Fruit fly (Drosophila melanogaster) whole organism, embryonic: Measurements from ENCODE around the gene Tmhs.

Source experiments
- Adf1 ChIP-seq: fragments of 200-800 bp; sonication (Bioruptor generic); IDR thresholded peaks from 2 replicates; pipeline ENCODE4 v1.3.6; 2022; ENCODE audit warnings: missing biosample characterization, missing genetic modification characterization
- Antp ChIP-seq: fragments of 200-800 bp; sonication (Bioruptor generic); optimal IDR thresholded peaks from 3 replicates; lab custom pipeline; 2016; ENCODE audit warnings: missing biosample characterization, missing genetic modification characterization
- Bgb ChIP-seq: fragments of 200-800 bp; sonication (Bioruptor generic); IDR thresholded peaks from 2 replicates; pipeline ENCODE4 v1.3.6; 2022; ENCODE audit warnings: missing biosample characterization, missing genetic modification characterization; ENCODE audit not compliant: partially characterized antibody
- BtbVII ChIP-seq: fragments of 200-800 bp; sonication (Bioruptor generic); optimal IDR thresholded peaks from 3 replicates; lab custom pipeline; 2017; ENCODE audit warnings: missing biosample characterization, mild to moderate bottlenecking, missing genetic modification characterization
- CG10543 ChIP-seq: fragments of 200-800 bp; sonication (Bioruptor generic); optimal IDR thresholded peaks from 3 replicates; lab custom pipeline; 2017; ENCODE audit warnings: missing biosample characterization, mild to moderate bottlenecking, missing genetic modification characterization, moderate library complexity
- CG11695 ChIP-seq: fragments of 200-800 bp; sonication (Bioruptor generic); IDR thresholded peaks from 3 replicates; pipeline ENCODE4 v1.3.6; 2022; ENCODE audit warnings: missing biosample characterization, missing genetic modification characterization
- CG12942 ChIP-seq: fragments of 200-800 bp; sonication (Bioruptor generic); optimal IDR thresholded peaks from 3 replicates; lab custom pipeline; 2016; ENCODE audit warnings: missing biosample characterization, missing genetic modification characterization
- CG13287 ChIP-seq: fragments of 200-800 bp; sonication (Bioruptor generic); IDR thresholded peaks from 2 replicates; pipeline ENCODE4 v1.3.6; 2022; ENCODE audit warnings: missing biosample characterization, missing genetic modification characterization; ENCODE audit not compliant: partially characterized antibody
- CG15514 ChIP-seq: fragments of 200-800 bp; sonication (Bioruptor generic); optimal IDR thresholded peaks from 3 replicates; lab custom pipeline; 2017; ENCODE audit warnings: missing biosample characterization, missing genetic modification characterization, mild to moderate bottlenecking, moderate library complexity, missing genetic modification reagents
- Deaf1 ChIP-seq: fragments of 200-800 bp; optimal IDR thresholded peaks from 3 replicates; lab custom pipeline; 2019; ENCODE audit warnings: missing biosample characterization, mild to moderate bottlenecking, missing genetic modification characterization, moderate library complexity
- Fer1 ChIP-seq: fragments of 200-800 bp; sonication (Bioruptor generic); optimal IDR thresholded peaks from 2 replicates; lab custom pipeline; 2017; ENCODE audit warnings: missing biosample characterization, mild to moderate bottlenecking, missing genetic modification characterization
- H2.0 ChIP-seq: fragments of 200-800 bp; sonication (Bioruptor generic); IDR thresholded peaks from 2 replicates; pipeline ENCODE4 v1.3.6; 2022; ENCODE audit warnings: missing biosample characterization, missing genetic modification characterization
- Hr51 ChIP-seq, 2 experiments: fragments of 200-800 bp; sonication (Bioruptor generic); optimal IDR thresholded peaks; 2 replicates in 1 of 2; 3 replicates in 1 of 2; lab custom pipeline; 2016 to 2018; ENCODE audit warnings: missing biosample characterization in 2 of 2, missing genetic modification characterization in 2 of 2, mild to moderate bottlenecking in 1 of 2, moderate library complexity in 1 of 2
- Myb ChIP-seq: fragments of 200-800 bp; sonication (Bioruptor generic); optimal IDR thresholded peaks from 2 replicates; lab custom pipeline; 2016; ENCODE audit warnings: missing biosample characterization, missing genetic modification characterization
- Ravus ChIP-seq: fragments of 200-800 bp; sonication (Bioruptor generic); IDR thresholded peaks from 2 replicates; pipeline ENCODE4 v1.3.6; 2022; ENCODE audit warnings: missing biosample characterization, missing genetic modification characterization
- Scr ChIP-seq: fragments of 200-800 bp; sonication (Bioruptor generic); IDR thresholded peaks from 2 replicates; pipeline ENCODE4 v1.3.6; 2022; ENCODE audit warnings: missing biosample characterization, missing genetic modification characterization; ENCODE audit not compliant: partially characterized antibody
- Spps ChIP-seq: fragments of 200-800 bp; sonication (Bioruptor generic); optimal IDR thresholded peaks from 2 replicates; lab custom pipeline; 2018; ENCODE audit warnings: missing biosample characterization, mild to moderate bottlenecking, missing genetic modification characterization
- Trl ChIP-seq, 3 experiments: fragments of >200 bp in 2 of 3; fragments of 200-800 bp in 1 of 3; sonication (Bioruptor generic) in 1 of 3; optimal IDR thresholded peaks; 2 replicates in 1 of 3; 3 replicates in 2 of 3; lab custom pipeline; 2016 to 2017; ENCODE audit warnings: missing biosample characterization in 1 of 3, missing genetic modification characterization in 1 of 3
- abd-A ChIP-seq: fragments of 200-800 bp; sonication (Bioruptor generic); optimal IDR thresholded peaks from 3 replicates; lab custom pipeline; 2019; ENCODE audit warnings: missing biosample characterization, mild to moderate bottlenecking, missing genetic modification characterization, moderate library complexity
- chinmo ChIP-seq: fragments of 200-800 bp; sonication (Bioruptor generic); IDR thresholded peaks from 4 replicates; pipeline ENCODE4 v1.3.6; 2022; ENCODE audit warnings: missing biosample characterization, missing genetic modification characterization; ENCODE audit not compliant: partially characterized antibody
- crol ChIP-seq: fragments of 200-800 bp; sonication (Bioruptor generic); IDR thresholded peaks from 2 replicates; pipeline ENCODE4 v1.3.6; 2022; ENCODE audit warnings: missing biosample characterization, missing genetic modification characterization
- crp ChIP-seq, 2 experiments: fragments of 200-800 bp; sonication (Bioruptor generic); optimal IDR thresholded peaks; 2 replicates in 1 of 2; 3 replicates in 1 of 2; lab custom pipeline; 2017; ENCODE audit warnings: missing biosample characterization in 2 of 2, missing genetic modification characterization in 2 of 2, mild to moderate bottlenecking in 1 of 2, moderate library complexity in 1 of 2
- dimm ChIP-seq: fragments of 200-800 bp; sonication (Bioruptor generic); IDR thresholded peaks from 2 replicates; pipeline ENCODE4 v1.3.6; 2022; ENCODE audit warnings: missing biosample characterization, missing genetic modification characterization
- ewg ChIP-seq: fragments of 200-800 bp; sonication (Bioruptor generic); optimal IDR thresholded peaks from 3 replicates; lab custom pipeline; 2017; ENCODE audit warnings: mild to moderate bottlenecking, missing biosample characterization, missing genetic modification reagents, missing genetic modification characterization
- gro ChIP-seq: fragments of 200-800 bp; sonication (Bioruptor generic); optimal IDR thresholded peaks from 2 replicates; lab custom pipeline; 2016; ENCODE audit warnings: missing biosample characterization, missing genetic modification characterization
- hbn ChIP-seq: fragments of 200-800 bp; sonication (Bioruptor generic); IDR thresholded peaks from 2 replicates; pipeline ENCODE4 v1.3.6; 2022; ENCODE audit warnings: missing biosample characterization, missing genetic modification characterization; ENCODE audit not compliant: partially characterized antibody
- insv ChIP-seq, 2 experiments: fragments of 200-800 bp; sonication (Bioruptor generic); optimal IDR thresholded peaks; 3 replicates each; lab custom pipeline; 2016 to 2018; ENCODE audit warnings: missing biosample characterization in 2 of 2, missing genetic modification characterization in 2 of 2
- lab ChIP-seq: fragments of 200-800 bp; sonication (Bioruptor generic); optimal IDR thresholded peaks from 3 replicates; lab custom pipeline; 2017; ENCODE audit warnings: missing biosample characterization, missing genetic modification characterization, mild to moderate bottlenecking, moderate library complexity, missing genetic modification reagents
- nerfin-1 ChIP-seq: fragments of 200-800 bp; sonication (Bioruptor generic); optimal IDR thresholded peaks from 3 replicates; lab custom pipeline; 2019; ENCODE audit warnings: missing biosample characterization, mild to moderate bottlenecking, missing genetic modification characterization, moderate library complexity
- onecut ChIP-seq: fragments of 200-800 bp; sonication (Bioruptor generic); IDR thresholded peaks from 2 replicates; pipeline ENCODE4 v1.3.6; 2022; ENCODE audit warnings: missing biosample characterization, missing genetic modification characterization
- org-1 ChIP-seq: fragments of 200-800 bp; sonication (Bioruptor generic); optimal IDR thresholded peaks from 2 replicates; lab custom pipeline; 2017; ENCODE audit warnings: missing biosample characterization, missing genetic modification characterization
- pros ChIP-seq: fragments of 200-800 bp; sonication (Bioruptor generic); optimal IDR thresholded peaks from 3 replicates; lab custom pipeline; 2019; ENCODE audit warnings: missing biosample characterization, mild to moderate bottlenecking, missing genetic modification characterization, moderate library complexity
- scrt ChIP-seq: fragments of 200-800 bp; sonication (Bioruptor generic); optimal IDR thresholded peaks from 2 replicates; lab custom pipeline; 2018; ENCODE audit warnings: missing biosample characterization, mild to moderate bottlenecking, missing genetic modification characterization, moderate library complexity
- sd ChIP-seq: fragments of 200-800 bp; sonication (Bioruptor generic); optimal IDR thresholded peaks from 3 replicates; lab custom pipeline; 2018; ENCODE audit warnings: missing biosample characterization, mild to moderate bottlenecking, missing genetic modification characterization, moderate library complexity
- tap ChIP-seq: fragments of 200-800 bp; optimal IDR thresholded peaks from 3 replicates; lab custom pipeline; 2019; ENCODE audit warnings: missing biosample characterization, mild to moderate bottlenecking, missing genetic modification characterization, moderate library complexity
- tna ChIP-seq: fragments of 200-800 bp; sonication (Bioruptor generic); IDR thresholded peaks from 2 replicates; pipeline ENCODE4 v1.3.6; 2022; ENCODE audit warnings: missing biosample characterization, missing genetic modification characterization; ENCODE audit not compliant: partially characterized antibody
- unc-4 ChIP-seq: fragments of 200-800 bp; sonication (Bioruptor generic); IDR thresholded peaks from 2 replicates; pipeline ENCODE4 v1.3.6; 2022; ENCODE audit warnings: missing biosample characterization, missing genetic modification characterization; ENCODE audit not compliant: partially characterized antibody
- z ChIP-seq: fragments of 200-800 bp; sonication (Bioruptor generic); IDR thresholded peaks from 3 replicates; pipeline ENCODE4 v1.3.6; 2022; ENCODE audit warnings: missing biosample characterization, missing genetic modification characterization

Gene Tmhs

DNA sequence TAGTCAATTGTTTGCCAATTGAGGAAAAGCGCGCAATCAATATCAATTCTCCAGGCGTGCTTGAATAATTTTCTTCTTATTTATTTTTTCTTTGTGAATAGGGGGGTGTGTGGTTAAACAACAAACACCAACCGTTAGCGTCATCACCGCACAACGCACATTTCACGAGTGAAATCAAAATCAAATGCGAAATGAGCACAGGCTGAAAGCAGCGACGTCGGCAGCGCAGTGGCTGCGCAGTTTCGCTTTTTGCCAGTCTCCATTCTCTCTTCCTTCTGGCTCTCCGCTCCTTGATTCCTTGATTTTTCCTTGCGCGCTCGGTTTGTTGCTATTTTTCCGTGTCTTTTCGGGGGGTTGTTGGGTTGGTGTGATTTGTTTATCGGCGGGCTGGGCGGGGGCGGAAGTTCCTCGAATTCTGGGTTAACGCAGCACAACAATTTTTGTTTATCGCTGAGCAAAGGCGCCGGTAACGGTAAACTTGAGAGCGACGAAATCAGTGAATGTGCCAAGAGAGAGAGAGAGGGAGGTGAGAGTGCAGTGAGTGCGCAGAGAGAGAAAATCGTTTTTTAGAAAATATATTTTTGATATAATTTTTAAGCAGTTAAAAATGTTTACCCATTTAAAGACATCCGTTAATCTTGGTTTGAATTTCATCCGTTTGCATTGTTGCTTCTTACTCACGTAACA, 2.4 kb upstream of the Tmhs start, which contains the start of gene CG13937:
Gene CG13937, minus strand, starts transcription at position 174 of the 687 bp plus-strand sequence.
- TF ChIP-seq BtbVII (GFP tag; lab: Kevin White, UChicago) = peak; percentile 25
- TF ChIP-seq CG13287 (GFP tag; lab: Robert Waterston, UW) = peak; percentile 35; the same call in 1 of the 2 replicates
- peak; percentile 43; the same call in 1 of the 2 replicates for TF ChIP-seq crol (GFP tag; lab: Robert Waterston, UW)
- 0 out of 2 replicates have a peak, but pooled peaks have one; percentile 25 for TF ChIP-seq tna
- no peak for TF ChIP-seq Spps (tag; lab: Kevin White, UChicago)
- no peak for TF ChIP-seq Ravus (GFP tag; lab: Robert Waterston, UW)
- peak; percentile 39 for TF ChIP-seq scrt
- no peak for TF ChIP-seq CG12942 (GFP tag; lab: Kevin White, UChicago)
- TF ChIP-seq Fer1 (GFP tag; lab: Kevin White, UChicago) = peak; percentile 11
- TF ChIP-seq CG11695 (GFP tag; lab: Robert Waterston, UW) = 0 out of 3 replicates have a peak, but pooled peaks have one; percentile 9
- TF ChIP-seq ewg (GFP tag; lab: Kevin White, UChicago) = peak; percentile 46
- TF ChIP-seq Scr = peak; percentile 11; the same call in 1 of the 2 replicates
- no peak for TF ChIP-seq org-1 (GFP tag; lab: Kevin White, UChicago)
- 0 out of 2 replicates have a peak, but pooled peaks have one; percentile 32 for TF ChIP-seq hbn (GFP tag; lab: Robert Waterston, UW)
- 0 out of 3 replicates have a peak, but pooled peaks have one; percentile 34 for TF ChIP-seq z (GFP tag; lab: Robert Waterston, UW)
- peak; percentile 7 for TF ChIP-seq tap (tag; lab: Kevin White, UChicago)
- peak; percentile 44 for TF ChIP-seq nerfin-1
- TF ChIP-seq crp (GFP tag; optimal IDR thresholded peaks at IDR 0.05; lab: Kevin White, UChicago) = no peak
- TF ChIP-seq Adf1 (GFP tag; lab: Robert Waterston, UW) = peak; percentile 95
- TF ChIP-seq gro (GFP tag; lab: Kevin White, UChicago) = peak; percentile 13
- no peak for TF ChIP-seq H2.0 (GFP tag; lab: Robert Waterston, UW)
- TF ChIP-seq CG10543 = peak; percentile 46
- no peak for TF ChIP-seq Antp (GFP tag; lab: Kevin White, UChicago)
- TF ChIP-seq onecut (GFP tag; lab: Robert Waterston, UW) = peak; percentile 38; the same call in 1 of the 2 replicates
- peak; percentile 80 for TF ChIP-seq abd-A
- TF ChIP-seq pros (GFP tag; lab: Kevin White, UChicago) = peak; percentile 52
- no peak for TF ChIP-seq dimm
- 0 out of 4 replicates have a peak, but pooled peaks have one; percentile 60 for TF ChIP-seq chinmo
- TF ChIP-seq Bgb (GFP tag; lab: Robert Waterston, UW) = no peak
- peak; percentile 55 for TF ChIP-seq sd (tag; lab: Kevin White, UChicago)
- TF ChIP-seq Trl (optimal IDR thresholded peaks at IDR 0.05; lab: Kevin White, UChicago) = peak; percentile 58 to 80
- no peak for TF ChIP-seq Trl (GFP tag; optimal IDR thresholded peaks at IDR 0.05; lab: Kevin White, UChicago)
- peak; percentile 13 for TF ChIP-seq Deaf1 (tag; lab: Kevin White, UChicago)
- TF ChIP-seq Myb (GFP tag; lab: Kevin White, UChicago) = peak; percentile 1
- peak; percentile 19 for TF ChIP-seq CG15514 (GFP tag; lab: Kevin White, UChicago)
- no peak for TF ChIP-seq insv (GFP tag; optimal IDR thresholded peaks at IDR 0.05; lab: Kevin White, UChicago)
- peak in 1 of 2 experiments; percentile 81 for TF ChIP-seq Hr51 (GFP tag; optimal IDR thresholded peaks at IDR 0.05; lab: Kevin White, UChicago)
- TF ChIP-seq lab (GFP tag; lab: Kevin White, UChicago) = peak; percentile 44
- TF ChIP-seq unc-4 (GFP tag; lab: Robert Waterston, UW) = 0 out of 2 replicates have a peak, but pooled peaks have one; percentile 18
